Worm (Caenorhabditis elegans): ENCODE measurements around the gene srz-48.
"Not testable (repeated sequence)": the region's sequence is repeated elsewhere in the genome, so short reads cannot be mapped to it uniquely, and the experiment has no call there.

The srz-48 gene

DNA sequence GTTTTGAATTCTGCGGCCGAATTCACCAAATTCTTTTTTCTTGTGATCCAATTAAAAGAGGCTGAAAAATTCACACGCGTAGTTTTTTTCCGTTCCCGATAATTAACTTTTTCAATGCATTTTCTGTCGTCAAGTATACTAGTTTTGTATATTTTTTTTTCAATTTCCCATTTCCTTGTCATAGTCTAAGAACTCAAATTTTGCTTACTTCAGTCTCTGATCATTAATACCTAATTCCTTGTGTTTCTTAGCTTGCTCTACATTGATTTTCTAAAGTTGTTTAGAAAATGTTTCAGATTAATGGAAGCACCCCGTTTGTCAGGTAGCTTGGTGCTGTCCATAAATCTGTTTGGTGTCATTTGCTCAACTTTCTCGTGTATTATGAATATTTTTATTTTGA is 29.1 kb downstream of the srz-48 start, which contains the start of gene srbc-27:
srbc-27 (plus strand) TSS at position 301 of the 400 bp plus-strand sequence.
- TF ChIP-seq elt-3 (tag; optimal IDR thresholded peaks at IDR 0.05) (no peak), mab-5 (tag; optimal IDR thresholded peaks at IDR 0.05) (no peak), unc-62 (GFP tag; optimal IDR thresholded peaks at IDR 0.05) (no peak), zag-1 (tag; optimal IDR thresholded peaks at IDR 0.05) (no peak)

DNA sequence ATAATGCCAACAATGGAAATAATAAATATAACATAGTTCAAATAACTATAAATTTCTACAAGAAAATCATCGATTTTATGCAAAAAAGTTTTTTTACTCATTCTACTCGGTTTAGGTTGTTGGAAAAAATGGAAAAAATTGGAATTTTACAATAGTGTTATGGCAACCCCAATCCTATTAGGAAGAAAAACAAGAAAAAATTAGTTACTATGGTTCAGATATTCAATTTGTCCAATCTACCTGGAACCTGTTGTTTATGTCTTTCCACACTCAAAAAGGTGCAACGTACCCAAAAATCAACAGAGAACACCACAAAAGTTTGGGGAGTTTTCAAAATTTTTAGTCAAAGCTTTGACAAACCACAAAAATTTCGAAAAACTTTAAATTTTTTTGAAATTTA is 29.9 kb downstream of the srz-48 start, which contains the start of gene T27C5.10:
T27C5.10 (minus strand) TSS at position 101 of the 400 bp plus-strand sequence.
- TF ChIP-seq nhr-6 (tag; optimal IDR thresholded peaks at IDR 0.05) (no peak), elt-1 (tag; optimal IDR thresholded peaks at IDR 0.05) (no peak), Y55F3AM.14 (GFP tag; optimal IDR thresholded peaks at IDR 0.05) (no peak), blmp-1 (tag; optimal IDR thresholded peaks at IDR 0.05; ENCODE audit: insufficient read depth) (no peak), zag-1 (tag; optimal IDR thresholded peaks at IDR 0.05) (no peak), nhr-11 (tag; optimal IDR thresholded peaks at IDR 0.05) (no peak), C34F6.9 (tag; optimal IDR thresholded peaks at IDR 0.05) (no peak), unc-62 (GFP tag; optimal IDR thresholded peaks at IDR 0.05) (no peak), nhr-77 (tag; optimal IDR thresholded peaks at IDR 0.05) (no peak), aly-2 (tag; optimal IDR thresholded peaks at IDR 0.05) (no peak), nhr-10 (tag; optimal IDR thresholded peaks at IDR 0.05) (no peak), lin-11 (tag; optimal IDR thresholded peaks at IDR 0.05) (no peak), ceh-16 (tag; optimal IDR thresholded peaks at IDR 0.05) (no peak), ztf-11 (tag; optimal IDR thresholded peaks at IDR 0.05) (no peak), mdl-1 (tag; optimal IDR thresholded peaks at IDR 0.05) (no peak)

DNA sequence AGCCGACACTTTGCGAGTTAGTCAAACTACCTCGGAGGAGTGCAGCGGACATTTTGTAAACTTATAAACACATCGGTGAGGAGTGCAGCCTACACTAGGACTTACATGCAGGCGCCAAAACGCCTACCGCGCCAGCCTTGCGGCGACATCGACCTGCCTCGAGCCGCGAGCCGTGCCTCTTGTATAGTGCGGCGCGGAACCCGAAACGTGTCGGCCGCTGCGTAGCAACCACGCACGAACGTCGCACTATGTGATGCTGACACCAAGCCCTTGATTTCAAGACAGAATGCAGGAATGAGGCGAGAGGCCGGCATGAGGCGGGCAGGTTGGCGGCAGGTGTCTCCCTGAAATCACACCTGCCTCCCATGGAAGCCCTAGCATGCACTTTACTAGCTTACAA is 30.7 kb downstream of the srz-48 start:
- no peak for TF ChIP-seq nhr-12 (tag; optimal IDR thresholded peaks at IDR 0.05)
- no peak for TF ChIP-seq mdl-1 (tag; optimal IDR thresholded peaks at IDR 0.05)
- TF ChIP-seq ztf-11 (tag; optimal IDR thresholded peaks at IDR 0.05), result no peak
- no peak for TF ChIP-seq C34F6.9 (tag; optimal IDR thresholded peaks at IDR 0.05)
- no peak for TF ChIP-seq nhr-11 (tag; optimal IDR thresholded peaks at IDR 0.05)
- no peak for TF ChIP-seq nhr-23 (tag; optimal IDR thresholded peaks at IDR 0.05)
- no peak for TF ChIP-seq lin-11 (tag; optimal IDR thresholded peaks at IDR 0.05)
- no peak for TF ChIP-seq F13H6.1 (tag; optimal IDR thresholded peaks at IDR 0.05)
- TF ChIP-seq elt-1 (tag; optimal IDR thresholded peaks at IDR 0.05), result no peak

DNA sequence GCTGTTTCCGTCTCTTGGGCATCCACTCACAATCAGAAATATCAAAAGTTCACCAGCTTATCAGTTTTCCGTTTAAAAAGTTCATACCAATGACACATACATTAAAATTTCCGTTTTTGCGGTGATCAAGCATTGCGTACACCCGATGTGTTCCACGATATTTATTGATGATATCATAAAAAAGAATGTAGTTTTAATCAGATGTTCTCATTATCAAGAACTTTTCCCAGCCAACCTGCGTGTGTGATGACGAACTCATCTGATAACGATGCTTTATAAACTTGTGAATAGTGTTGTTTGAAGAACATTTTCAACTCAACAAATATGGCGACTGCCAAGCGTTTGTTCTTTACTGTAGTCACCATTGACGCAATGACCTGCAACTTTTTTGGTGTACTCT is 43.1 kb downstream of the srz-48 start, which contains the start of gene clc-21:
clc-21 (plus strand) TSS at position 301 of the 400 bp plus-strand sequence.
- TF ChIP-seq ama-1 (optimal IDR thresholded peaks at IDR 0.05), result no peak
- TF ChIP-seq fos-1 (tag; optimal IDR thresholded peaks at IDR 0.05), result peak; percentile 35

DNA sequence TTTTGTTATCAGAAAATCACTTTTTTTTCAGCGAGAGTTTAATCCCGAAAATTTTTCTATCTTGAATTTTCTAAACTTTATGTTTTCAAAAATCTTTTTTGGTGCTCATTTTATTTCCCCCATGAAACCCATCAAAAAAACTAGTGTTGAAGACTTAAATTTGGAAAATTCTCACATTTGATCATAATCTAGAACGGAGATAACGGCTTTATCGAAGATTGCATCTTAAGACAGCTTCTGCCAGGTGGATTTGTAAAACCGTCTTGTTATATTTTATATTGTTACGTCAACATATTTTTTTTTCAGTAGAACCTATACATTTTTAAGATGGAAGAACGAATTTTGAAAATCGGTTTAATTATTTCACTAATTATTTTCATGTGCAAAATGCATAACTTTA is 45.0 kb downstream of the srz-48 start, which contains the start of gene T27C5.12:
T27C5.12 (plus strand) TSS at position 301 of the 400 bp plus-strand sequence.
- TF ChIP-seq elt-3 (tag; optimal IDR thresholded peaks at IDR 0.05), result no peak
- TF ChIP-seq F13H6.1 (tag; optimal IDR thresholded peaks at IDR 0.05), result no peak
- TF ChIP-seq ceh-82 (tag; optimal IDR thresholded peaks at IDR 0.05), result no peak
- TF ChIP-seq nhr-12 (tag; optimal IDR thresholded peaks at IDR 0.05), result no peak
- no peak for TF ChIP-seq nhr-25 (tag; optimal IDR thresholded peaks at IDR 0.05)
- no peak for TF ChIP-seq fos-1 (tag; optimal IDR thresholded peaks at IDR 0.05)
- TF ChIP-seq alr-1 (tag; optimal IDR thresholded peaks at IDR 0.05), result no peak
- TF ChIP-seq zag-1 (tag; optimal IDR thresholded peaks at IDR 0.05), result no peak
- TF ChIP-seq nhr-11 (tag; optimal IDR thresholded peaks at IDR 0.05), result no peak
- no peak for TF ChIP-seq lin-13 (GFP tag; optimal IDR thresholded peaks at IDR 0.05)
- TF ChIP-seq sma-9 (GFP tag; optimal IDR thresholded peaks at IDR 0.05), result no peak
- TF ChIP-seq sma-9 (tag; optimal IDR thresholded peaks at IDR 0.05), result no peak
- TF ChIP-seq unc-62 (GFP tag; optimal IDR thresholded peaks at IDR 0.05), result no peak
- TF ChIP-seq sem-4 (tag; optimal IDR thresholded peaks at IDR 0.05), result no peak
- no peak for TF ChIP-seq nhr-77 (tag; optimal IDR thresholded peaks at IDR 0.05)
- TF ChIP-seq nhr-6 (tag; optimal IDR thresholded peaks at IDR 0.05), result no peak
- TF ChIP-seq unc-39 (tag; optimal IDR thresholded peaks at IDR 0.05), result no peak
- no peak for TF ChIP-seq mbf-1 (tag; optimal IDR thresholded peaks at IDR 0.05)
- TF ChIP-seq unc-55 (GFP tag; optimal IDR thresholded peaks at IDR 0.05), result no peak
- no peak for TF ChIP-seq aly-2 (tag; optimal IDR thresholded peaks at IDR 0.05)

DNA sequence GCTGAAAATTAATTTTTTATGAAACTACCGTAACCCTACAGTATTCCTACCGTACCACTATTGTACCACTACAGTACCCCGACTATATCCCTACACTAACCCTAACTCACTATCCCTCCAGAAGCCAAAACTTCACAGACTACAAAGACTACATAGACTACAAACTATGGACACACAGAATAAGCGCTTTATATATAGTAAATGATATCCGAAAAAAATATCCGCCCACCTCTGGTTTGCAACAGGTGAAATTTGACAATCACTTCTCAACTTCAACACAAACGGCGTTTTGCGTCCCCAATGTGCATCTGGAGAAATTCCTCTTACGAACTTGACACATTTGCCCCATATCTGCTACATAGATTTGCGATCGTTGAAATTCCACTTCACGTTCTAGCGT is 50.0 kb downstream of the srz-48 start, which contains the start of gene srh-132:
srh-132 (plus strand) TSS at position 301 of the 400 bp plus-strand sequence.
- not testable (repeated sequence) for TF ChIP-seq unc-62 (GFP tag; optimal IDR thresholded peaks at IDR 0.05); nhr-11 (tag; optimal IDR thresholded peaks at IDR 0.05); mdl-1 (tag; optimal IDR thresholded peaks at IDR 0.05)
